Fruit fly (Drosophila melanogaster) whole organism, embryonic: Measurements from ENCODE around the gene scrt.

ENCODE experiments used
- Bteb2 ChIP-seq: fragments of 200-800 bp; sonication (Bioruptor generic); optimal IDR thresholded peaks from 2 replicates; lab custom pipeline; 2016; ENCODE audit warnings: missing biosample characterization, missing genetic modification characterization
- C15 ChIP-seq: fragments of 200-800 bp; sonication (Bioruptor generic); IDR thresholded peaks from 3 replicates; pipeline ENCODE4 v1.3.6; 2022; ENCODE audit warnings: missing biosample characterization, missing genetic modification characterization
- CG1024 ChIP-seq: fragments of 200-800 bp; sonication (Bioruptor generic); IDR thresholded peaks from 2 replicates; pipeline ENCODE4 v1.3.6; 2022; ENCODE audit warnings: missing biosample characterization, missing genetic modification characterization
- CG11504 ChIP-seq: fragments of 200-800 bp; sonication (Bioruptor generic); optimal IDR thresholded peaks from 3 replicates; lab custom pipeline; 2019; ENCODE audit warnings: missing biosample characterization, mild to moderate bottlenecking, missing genetic modification characterization, moderate library complexity
- CG12299 ChIP-seq: fragments of 200-800 bp; sonication (Bioruptor generic); optimal IDR thresholded peaks from 2 replicates; lab custom pipeline; 2018; ENCODE audit warnings: missing biosample characterization, mild to moderate bottlenecking, missing genetic modification characterization
- CG15479 ChIP-seq: fragments of 200-800 bp; sonication (Bioruptor generic); optimal IDR thresholded peaks from 3 replicates; lab custom pipeline; 2019; ENCODE audit warnings: missing biosample characterization, mild to moderate bottlenecking, missing genetic modification characterization, moderate library complexity
- CG15514 ChIP-seq: fragments of 200-800 bp; sonication (Bioruptor generic); optimal IDR thresholded peaks from 3 replicates; lab custom pipeline; 2017; ENCODE audit warnings: missing biosample characterization, missing genetic modification characterization, mild to moderate bottlenecking, moderate library complexity, missing genetic modification reagents
- CG1602 ChIP-seq: fragments of 200-800 bp; sonication (Bioruptor generic); optimal IDR thresholded peaks from 3 replicates; lab custom pipeline; 2016; ENCODE audit warnings: missing biosample characterization, missing genetic modification characterization
- CG16863 ChIP-seq: fragments of 200-800 bp; sonication (Bioruptor generic); optimal IDR thresholded peaks from 3 replicates; lab custom pipeline; 2016; ENCODE audit warnings: missing biosample characterization, missing genetic modification characterization
- CG17912 ChIP-seq: fragments of 200-800 bp; sonication (Bioruptor generic); optimal IDR thresholded peaks from 2 replicates; lab custom pipeline; 2018; ENCODE audit warnings: missing biosample characterization, mild to moderate bottlenecking, missing genetic modification characterization
- CG1792 ChIP-seq: fragments of 200-800 bp; sonication (Bioruptor generic); optimal IDR thresholded peaks from 2 replicates; lab custom pipeline; 2016; ENCODE audit warnings: missing biosample characterization, missing genetic modification characterization
- CG2889 ChIP-seq: fragments of 200-800 bp; sonication (Bioruptor generic); IDR thresholded peaks from 3 replicates; pipeline ENCODE4 v1.3.6; 2022; ENCODE audit warnings: missing biosample characterization, missing genetic modification characterization
- CG33213 ChIP-seq: fragments of 200-800 bp; sonication (Bioruptor generic); optimal IDR thresholded peaks from 3 replicates; lab custom pipeline; 2016; ENCODE audit warnings: missing biosample characterization, missing genetic modification characterization
- CG34224 ChIP-seq: fragments of 200-800 bp; sonication (Bioruptor generic); IDR thresholded peaks from 3 replicates; pipeline ENCODE4 v1.3.6; 2022; ENCODE audit warnings: missing biosample characterization, missing genetic modification characterization; ENCODE audit not compliant: partially characterized antibody
- CG6254 ChIP-seq: fragments of 200-800 bp; sonication (Bioruptor generic); optimal IDR thresholded peaks from 3 replicates; lab custom pipeline; 2017; ENCODE audit warnings: mild to moderate bottlenecking, missing biosample characterization, missing genetic modification reagents, missing genetic modification characterization
- CG6689 ChIP-seq: fragments of 200-800 bp; sonication (Bioruptor generic); IDR thresholded peaks from 2 replicates; pipeline ENCODE4 v1.3.6; 2022; ENCODE audit warnings: missing biosample characterization, missing genetic modification characterization
- CG6791 ChIP-seq: fragments of 200-800 bp; sonication (Bioruptor generic); IDR thresholded peaks from 3 replicates; pipeline ENCODE4 v1.3.6; 2022; ENCODE audit warnings: missing biosample characterization, missing genetic modification characterization; ENCODE audit not compliant: partially characterized antibody
- CG7745 ChIP-seq: fragments of 200-800 bp; sonication (Bioruptor generic); optimal IDR thresholded peaks from 2 replicates; lab custom pipeline; 2018; ENCODE audit warnings: missing biosample characterization, mild to moderate bottlenecking, missing genetic modification characterization, moderate library complexity
- CG8478 ChIP-seq: fragments of >200 bp; optimal IDR thresholded peaks from 2 replicates; lab custom pipeline; 2018
- CG9817 ChIP-seq: fragments of 200-800 bp; sonication (Bioruptor generic); optimal IDR thresholded peaks from 2 replicates; lab custom pipeline; 2018; ENCODE audit warnings: missing biosample characterization, mild to moderate bottlenecking, missing genetic modification characterization, moderate library complexity
- Dad ChIP-seq: fragments of 200-800 bp; sonication (Bioruptor generic); optimal IDR thresholded peaks from 3 replicates; lab custom pipeline; 2016; ENCODE audit warnings: missing biosample characterization, missing genetic modification characterization
- Dbx ChIP-seq: fragments of 200-800 bp; sonication (Bioruptor generic); IDR thresholded peaks from 3 replicates; pipeline ENCODE4 v1.3.6; 2022; ENCODE audit warnings: missing biosample characterization, missing genetic modification characterization
- Deaf1 ChIP-seq: fragments of 200-800 bp; optimal IDR thresholded peaks from 3 replicates; lab custom pipeline; 2019; ENCODE audit warnings: missing biosample characterization, mild to moderate bottlenecking, missing genetic modification characterization, moderate library complexity
- Doc2 ChIP-seq: fragments of 200-800 bp; sonication (Bioruptor generic); IDR thresholded peaks from 2 replicates; pipeline ENCODE4 v1.3.6; 2022; ENCODE audit warnings: missing biosample characterization, missing genetic modification characterization
- HHEX ChIP-seq: fragments of 200-800 bp; sonication (Bioruptor generic); optimal IDR thresholded peaks from 3 replicates; lab custom pipeline; 2017; ENCODE audit warnings: missing biosample characterization, mild to moderate bottlenecking, missing genetic modification characterization, missing genetic modification reagents
- Jarid2 ChIP-seq: fragments of 200-800 bp; sonication (Bioruptor generic); optimal IDR thresholded peaks from 3 replicates; lab custom pipeline; 2017; ENCODE audit warnings: mild to moderate bottlenecking, missing biosample characterization, missing genetic modification reagents, missing genetic modification characterization
- NC2α ChIP-seq: fragments of 200-800 bp; sonication (Bioruptor generic); optimal IDR thresholded peaks from 2 replicates; lab custom pipeline; 2016; ENCODE audit warnings: missing biosample characterization, missing genetic modification characterization
- PHDP ChIP-seq: fragments of 200-800 bp; sonication (Bioruptor generic); optimal IDR thresholded peaks from 3 replicates; lab custom pipeline; 2018; ENCODE audit warnings: missing biosample characterization, mild to moderate bottlenecking, missing genetic modification characterization, moderate library complexity
- Stat92E ChIP-seq, 3 experiments: fragments of >200 bp in 2 of 3; fragments of 200-800 bp in 1 of 3; sonication (Bioruptor generic) in 1 of 3; optimal IDR thresholded peaks; 2 replicates each; lab custom pipeline; 2017 to 2019; ENCODE audit warnings: missing biosample characterization in 3 of 3, missing genetic modification characterization in 3 of 3, mild to moderate bottlenecking in 1 of 3, moderate library complexity in 1 of 3
- amos ChIP-seq: fragments of 200-800 bp; sonication (Bioruptor generic); IDR thresholded peaks from 2 replicates; pipeline ENCODE4 v1.3.6; 2022; ENCODE audit warnings: missing biosample characterization, missing genetic modification characterization; ENCODE audit not compliant: partially characterized antibody
- ara ChIP-seq: fragments of 200-800 bp; sonication (Bioruptor generic); IDR thresholded peaks from 2 replicates; pipeline ENCODE4 v1.3.6; 2022; ENCODE audit warnings: missing biosample characterization, missing genetic modification characterization
- bcd ChIP-seq: fragments of 200-800 bp; sonication (Bioruptor generic); optimal IDR thresholded peaks from 2 replicates; lab custom pipeline; 2017; ENCODE audit warnings: missing biosample characterization, mild to moderate bottlenecking, missing genetic modification characterization
- bsh ChIP-seq, 2 experiments: fragments of 200-800 bp; sonication (Bioruptor generic); optimal IDR thresholded peaks; 2 replicates each; lab custom pipeline; 2017 to 2018; ENCODE audit warnings: mild to moderate bottlenecking in 2 of 2, missing biosample characterization in 2 of 2, missing genetic modification characterization in 2 of 2, moderate library complexity in 1 of 2
- cato ChIP-seq: fragments of 200-800 bp; sonication (Bioruptor generic); optimal IDR thresholded peaks from 2 replicates; lab custom pipeline; 2016; ENCODE audit warnings: missing biosample characterization, missing genetic modification characterization, borderline replicate concordance
- chm ChIP-seq: fragments of 200-800 bp; sonication (Bioruptor generic); IDR thresholded peaks from 2 replicates; pipeline ENCODE4 v1.3.6; 2022; ENCODE audit warnings: missing biosample characterization, missing genetic modification characterization
- cwo ChIP-seq: fragments of 200-800 bp; sonication (Bioruptor generic); optimal IDR thresholded peaks from 3 replicates; lab custom pipeline; 2017; ENCODE audit warnings: missing biosample characterization, missing genetic modification characterization, mild to moderate bottlenecking, moderate library complexity, missing genetic modification reagents
- dati ChIP-seq: fragments of 200-800 bp; sonication (Bioruptor generic); IDR thresholded peaks from 2 replicates; pipeline ENCODE4 v1.3.6; 2022; ENCODE audit warnings: missing biosample characterization, missing genetic modification characterization
- grn ChIP-seq: fragments of 200-800 bp; sonication (Bioruptor generic); optimal IDR thresholded peaks from 3 replicates; lab custom pipeline; 2017; ENCODE audit warnings: missing biosample characterization, missing genetic modification characterization
- inv ChIP-seq: fragments of 200-800 bp; sonication (Bioruptor generic); IDR thresholded peaks from 2 replicates; pipeline ENCODE4 v1.3.6; 2022; ENCODE audit warnings: missing biosample characterization, missing genetic modification characterization; ENCODE audit not compliant: partially characterized antibody
- kay ChIP-seq: fragments of 200-800 bp; sonication (Bioruptor generic); optimal IDR thresholded peaks from 2 replicates; lab custom pipeline; 2016; ENCODE audit warnings: missing biosample characterization, missing genetic modification characterization
- knrl ChIP-seq: fragments of 200-800 bp; sonication (Bioruptor generic); IDR thresholded peaks from 3 replicates; pipeline ENCODE4 v1.3.6; 2022; ENCODE audit warnings: missing biosample characterization, missing genetic modification characterization; ENCODE audit not compliant: partially characterized antibody
- mld ChIP-seq: fragments of 200-800 bp; sonication (Bioruptor generic); IDR thresholded peaks from 3 replicates; pipeline ENCODE4 v1.3.6; 2022; ENCODE audit warnings: missing biosample characterization, missing genetic modification characterization; ENCODE audit not compliant: partially characterized antibody
- nau ChIP-seq: fragments of 200-800 bp; sonication (Bioruptor generic); optimal IDR thresholded peaks from 3 replicates; lab custom pipeline; 2017; ENCODE audit warnings: missing biosample characterization, mild to moderate bottlenecking, missing genetic modification characterization, missing genetic modification reagents
- pb ChIP-seq: fragments of 200-800 bp; sonication (Bioruptor generic); optimal IDR thresholded peaks from 3 replicates; lab custom pipeline; 2016; ENCODE audit warnings: missing biosample characterization, missing genetic modification characterization
- sd ChIP-seq: fragments of 200-800 bp; sonication (Bioruptor generic); optimal IDR thresholded peaks from 3 replicates; lab custom pipeline; 2018; ENCODE audit warnings: missing biosample characterization, mild to moderate bottlenecking, missing genetic modification characterization, moderate library complexity
- sens-2 ChIP-seq: fragments of 200-800 bp; sonication (Bioruptor generic); IDR thresholded peaks from 2 replicates; pipeline ENCODE4 v1.3.6; 2022; ENCODE audit warnings: missing biosample characterization, missing genetic modification characterization
- sisA ChIP-seq: fragments of 200-800 bp; sonication (Bioruptor generic); IDR thresholded peaks from 2 replicates; pipeline ENCODE4 v1.3.6; 2022; ENCODE audit warnings: missing biosample characterization, missing genetic modification characterization
- sr ChIP-seq: fragments of 200-800 bp; sonication (Bioruptor generic); IDR thresholded peaks from 3 replicates; pipeline ENCODE4 v1.3.6; 2022; ENCODE audit warnings: missing biosample characterization, missing genetic modification characterization
- stwl ChIP-seq: fragments of 200-800 bp; sonication (Bioruptor generic); optimal IDR thresholded peaks from 3 replicates; lab custom pipeline; 2018; ENCODE audit warnings: missing biosample characterization, mild to moderate bottlenecking, missing genetic modification characterization, moderate library complexity
- tup ChIP-seq: fragments of 200-800 bp; sonication (Bioruptor generic); optimal IDR thresholded peaks from 2 replicates; lab custom pipeline; 2016; ENCODE audit warnings: missing biosample characterization, mild to moderate bottlenecking, missing genetic modification characterization, moderate library complexity
- z ChIP-seq: fragments of 200-800 bp; sonication (Bioruptor generic); IDR thresholded peaks from 3 replicates; pipeline ENCODE4 v1.3.6; 2022; ENCODE audit warnings: missing biosample characterization, missing genetic modification characterization

The scrt gene

dm6 chr3L:3952468-3952867 is 31.2 kb upstream of the scrt start, which contains the start of gene CG14984 (continued):
- TF ChIP-seq amos (GFP tag; lab: Robert Waterston, UW) (no peak), cato (GFP tag; lab: Kevin White, UChicago) (no peak), CG6791 (no peak), CG1602 (GFP tag; lab: Kevin White, UChicago) (no peak), Jarid2 (GFP tag; lab: Kevin White, UChicago) (no peak), Stat92E (GFP tag; optimal IDR thresholded peaks at IDR 0.05; lab: Kevin White, UChicago) (no peak), Deaf1 (tag; lab: Kevin White, UChicago) (peak; percentile 24), inv (GFP tag; lab: Robert Waterston, UW) (no peak), sd (tag; lab: Kevin White, UChicago) (no peak), CG1024 (GFP tag; lab: Robert Waterston, UW) (no peak), Doc2 (GFP tag; lab: Robert Waterston, UW) (no peak), nau (no peak), CG17912 (GFP tag; lab: Kevin White, UChicago) (no peak), bcd (peak; percentile 62), CG7745 (tag; lab: Kevin White, UChicago) (no peak), C15 (GFP tag; lab: Robert Waterston, UW) (no peak), cwo (GFP tag; lab: Kevin White, UChicago) (peak; percentile 63), PHDP (tag; lab: Kevin White, UChicago) (peak; percentile 31), CG9817 (tag; lab: Kevin White, UChicago) (peak; percentile 19), stwl (no peak), Dbx (GFP tag; lab: Robert Waterston, UW) (peak; percentile 79), Bteb2 (GFP tag; lab: Kevin White, UChicago) (peak; percentile 20), CG16863 (GFP tag; lab: Kevin White, UChicago) (no peak), CG6254 (GFP tag; lab: Kevin White, UChicago) (no peak), CG12299 (no peak), chm (GFP tag; lab: Robert Waterston, UW) (no peak), bsh (GFP tag; optimal IDR thresholded peaks at IDR 0.05; lab: Kevin White, UChicago) (no peak), CG2889 (GFP tag; lab: Robert Waterston, UW) (peak; percentile 28; the same call in 1 of the 3 replicates), sisA (no peak), CG8478 (no peak), CG34224 (GFP tag; lab: Robert Waterston, UW) (no peak), CG6689 (GFP tag; lab: Robert Waterston, UW) (peak; percentile 51), pb (GFP tag; lab: Kevin White, UChicago) (no peak), CG15514 (GFP tag; lab: Kevin White, UChicago) (peak; percentile 50), tup (no peak), dati (GFP tag; lab: Robert Waterston, UW) (no peak), CG33213 (peak; percentile 27), CG11504 (peak; percentile 57), CG1792 (GFP tag; lab: Kevin White, UChicago) (peak; percentile 23), sr (no peak), Dad (peak; percentile 45), HHEX (GFP tag; lab: Kevin White, UChicago) (peak; percentile 62), mld (GFP tag; lab: Robert Waterston, UW) (no peak), ara (no peak), z (GFP tag; lab: Robert Waterston, UW) (no peak), kay (no peak), grn (GFP tag; lab: Kevin White, UChicago) (no peak), CG15479 (no peak), knrl (GFP tag; lab: Robert Waterston, UW) (no peak), sens-2 (no peak), NC2α (GFP tag; lab: Kevin White, UChicago) (no peak)
